Fruit fly (Drosophila melanogaster): ENCODE data around the gene CG43091.

The CG43091 gene

dm6 chr3R:22751111-22751510, 17.4 kb downstream of the CG43091 start:
- TF ChIP-seq CG6163 (GFP tag; IDR thresholded peaks at IDR 0.05) (peak; percentile 57), CG8119 (GFP tag; IDR thresholded peaks at IDR 0.05) (peak; percentile 53; the same call in 2 of the 3 replicates), Eip75B (GFP tag; optimal IDR thresholded peaks at IDR 0.05) (no peak), pdm3 (GFP tag; optimal IDR thresholded peaks at IDR 0.05) (peak; percentile 55), CG6808 (GFP tag; optimal IDR thresholded peaks at IDR 0.05) (no peak), Blimp-1 (GFP tag; optimal IDR thresholded peaks at IDR 0.05) (no peak), Ets96B (tag; optimal IDR thresholded peaks at IDR 0.05) (peak; percentile 18), Met (GFP tag; optimal IDR thresholded peaks at IDR 0.05) (peak; percentile 36), Hr38 (GFP tag; optimal IDR thresholded peaks at IDR 0.05) (no peak), CG15336 (GFP tag; IDR thresholded peaks at IDR 0.05) (peak; percentile 64; the same call in 1 of the 2 replicates), Smox (GFP tag; optimal IDR thresholded peaks at IDR 0.05) (peak; percentile 6), Hr4 (GFP tag; optimal IDR thresholded peaks at IDR 0.05) (peak; percentile 64), CG8319 (GFP tag; optimal IDR thresholded peaks at IDR 0.05) (peak; percentile 6), svp (GFP tag) (peak; percentile 65), spab (GFP tag; optimal IDR thresholded peaks at IDR 0.05) (no peak), CG11902 (GFP tag; optimal IDR thresholded peaks at IDR 0.05) (no peak), CG4318 (GFP tag; optimal IDR thresholded peaks at IDR 0.05) (no peak), fd85E (GFP tag; optimal IDR thresholded peaks at IDR 0.05) (no peak), Sox15 (GFP tag; optimal IDR thresholded peaks at IDR 0.05) (no peak), Sox102F (GFP tag; optimal IDR thresholded peaks at IDR 0.05) (peak; percentile 26), topi (GFP tag; optimal IDR thresholded peaks at IDR 0.05) (peak; percentile 9), OdsH (GFP tag; optimal IDR thresholded peaks at IDR 0.05) (peak; percentile 45), CG6276 (GFP tag; optimal IDR thresholded peaks at IDR 0.05) (no peak), Ets21C (GFP tag; optimal IDR thresholded peaks at IDR 0.05) (peak; percentile 15), CG1621 (tag; optimal IDR thresholded peaks at IDR 0.05) (no peak), CG8632 (GFP tag; optimal IDR thresholded peaks at IDR 0.05) (no peak), CG10631 (GFP tag; optimal IDR thresholded peaks at IDR 0.05) (no peak), CG3032 (tag; optimal IDR thresholded peaks at IDR 0.05) (no peak), CG3919 (GFP tag; optimal IDR thresholded peaks at IDR 0.05) (no peak), CG16779 (tag; optimal IDR thresholded peaks at IDR 0.05) (no peak), Eip93F (GFP tag; optimal IDR thresholded peaks at IDR 0.05) (no peak), eg (GFP tag; IDR thresholded peaks at IDR 0.05) (peak; percentile 62; the same call in 2 of the 3 replicates), vri (GFP tag; optimal IDR thresholded peaks at IDR 0.05) (peak; percentile 39), CG6792 (GFP tag; optimal IDR thresholded peaks at IDR 0.05) (peak; percentile 29), Hr39 (GFP tag; optimal IDR thresholded peaks at IDR 0.05) (peak; percentile 29), CG6854 (GFP tag; optimal IDR thresholded peaks at IDR 0.05) (no peak), CG11294 (GFP tag; IDR thresholded peaks at IDR 0.05) (no peak), CG32006 (GFP tag; optimal IDR thresholded peaks at IDR 0.05) (peak; percentile 54), CG34406 (GFP tag; optimal IDR thresholded peaks at IDR 0.05) (peak; percentile 2), cyc (GFP tag; optimal IDR thresholded peaks at IDR 0.05) (peak; percentile 20), CG10669 (GFP tag; optimal IDR thresholded peaks at IDR 0.05) (peak; percentile 27), net (GFP tag; optimal IDR thresholded peaks at IDR 0.05) (no peak), Lpt (GFP tag; optimal IDR thresholded peaks at IDR 0.05) (no peak), acj6 (GFP tag; optimal IDR thresholded peaks at IDR 0.05) (peak; percentile 40), salr (GFP tag; optimal IDR thresholded peaks at IDR 0.05) (no peak), achi (GFP tag; optimal IDR thresholded peaks at IDR 0.05) (peak; percentile 15), CG31627 (GFP tag; optimal IDR thresholded peaks at IDR 0.05) (peak; percentile 24), CG9139 (GFP tag; optimal IDR thresholded peaks at IDR 0.05) (no peak), fd59A (GFP tag; optimal IDR thresholded peaks at IDR 0.05) (no peak), Gug (GFP tag; IDR thresholded peaks at IDR 0.05) (peak; percentile 47; the same call in 1 of the 2 replicates), CG7368 (GFP tag; optimal IDR thresholded peaks at IDR 0.05) (peak; percentile 42), fkh (GFP tag; optimal IDR thresholded peaks at IDR 0.05) (peak; percentile 9), ss (GFP tag; optimal IDR thresholded peaks at IDR 0.05) (no peak)

Measured in whole organism, prepupa.